Fruit fly (Drosophila melanogaster) S2 (cell line): ENCODE results near the gene Gr8a.

Experiments used
- CG8478 ChIP-seq: fragments of >200 bp; optimal IDR thresholded peaks from 2 replicates; lab custom pipeline; 2018
- CTCF ChIP-seq, 2 experiments: fragments of >200 bp; optimal IDR thresholded peaks; 2 replicates each; lab custom pipeline; 2018

DNA sequence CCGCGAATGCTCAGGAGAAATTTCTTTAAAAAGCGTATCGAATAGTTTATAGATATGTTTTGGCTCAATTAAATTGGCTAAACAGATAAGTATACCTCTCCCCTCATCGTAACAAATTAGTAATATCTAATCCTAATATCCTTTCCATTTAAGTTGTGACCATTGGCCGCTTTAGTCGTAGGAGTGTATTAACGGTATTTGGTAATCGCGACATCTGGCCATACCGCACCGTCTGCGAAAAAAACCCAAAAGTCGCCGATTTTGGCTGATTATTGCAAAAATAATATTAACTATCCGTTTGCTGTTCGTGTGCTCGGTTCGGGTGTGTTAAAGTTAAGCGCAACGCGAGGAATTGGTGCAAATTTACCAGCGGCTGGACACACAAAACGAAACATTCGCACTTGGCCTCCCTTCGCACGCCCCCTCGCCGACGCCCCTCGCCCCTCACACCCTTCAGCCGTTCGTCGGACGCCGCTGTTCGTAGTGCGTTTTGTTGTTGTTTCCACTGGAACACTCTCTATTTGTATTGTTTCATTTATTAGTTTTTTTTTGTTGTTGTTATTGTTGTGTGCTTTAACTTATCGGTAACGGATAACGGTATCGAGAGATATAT lies 20.3 kb downstream of the Gr8a start, which contains the start of the genes amx and Dsor1:
- TF ChIP-seq CG8478 (lab: Kevin White, UChicago) = no peak
- no peak for TF ChIP-seq CTCF (optimal IDR thresholded peaks at IDR 0.05; lab: Kevin White, UChicago)
